Worm (Caenorhabditis elegans) whole organism, L3 larva: ENCODE results near the gene str-47.

Experiments
- ZK546.5 ChIP-seq: sonication (generic microtip); optimal IDR thresholded peaks from 2 replicates; lab custom pipeline; 2017; ENCODE audit warnings: missing biosample characterization, missing genetic modification characterization
- ama-1 ChIP-seq: fragments of 150-350 bp; optimal IDR thresholded peaks from 2 replicates; lab custom pipeline; 2018
- daf-12 ChIP-seq: fragments of 150-350 bp; optimal IDR thresholded peaks from 2 replicates; lab custom pipeline; 2014; ENCODE audit warnings: missing biosample characterization, missing genetic modification reagents, missing genetic modification characterization
- egl-27 ChIP-seq: sonication (generic microtip); optimal IDR thresholded peaks from 4 replicates; lab custom pipeline; 2017; ENCODE audit warnings: missing biosample characterization, missing genetic modification reagents, missing genetic modification characterization
- egl-5 ChIP-seq: fragments of 150-350 bp; optimal IDR thresholded peaks from 2 replicates; lab custom pipeline; 2017; ENCODE audit warnings: missing biosample characterization, missing genetic modification reagents, missing genetic modification characterization, inconsistent platforms
- nhr-23 ChIP-seq: fragments of 150-350 bp; optimal IDR thresholded peaks from 2 replicates; lab custom pipeline; 2014; ENCODE audit warnings: missing biosample characterization, missing genetic modification reagents, missing genetic modification characterization
- nhr-67 ChIP-seq: fragments of 150-350 bp; optimal IDR thresholded peaks from 2 replicates; lab custom pipeline; 2014; ENCODE audit warnings: missing biosample characterization, missing genetic modification characterization
- snpc-4 ChIP-seq: fragments of 150-350 bp; optimal IDR thresholded peaks from 2 replicates; lab custom pipeline; 2014; ENCODE audit warnings: missing biosample characterization, missing genetic modification characterization
- ztf-11 ChIP-seq: fragments of 150-350 bp; optimal IDR thresholded peaks from 2 replicates; lab custom pipeline; 2014; ENCODE audit warnings: missing biosample characterization, missing genetic modification characterization

DNA sequence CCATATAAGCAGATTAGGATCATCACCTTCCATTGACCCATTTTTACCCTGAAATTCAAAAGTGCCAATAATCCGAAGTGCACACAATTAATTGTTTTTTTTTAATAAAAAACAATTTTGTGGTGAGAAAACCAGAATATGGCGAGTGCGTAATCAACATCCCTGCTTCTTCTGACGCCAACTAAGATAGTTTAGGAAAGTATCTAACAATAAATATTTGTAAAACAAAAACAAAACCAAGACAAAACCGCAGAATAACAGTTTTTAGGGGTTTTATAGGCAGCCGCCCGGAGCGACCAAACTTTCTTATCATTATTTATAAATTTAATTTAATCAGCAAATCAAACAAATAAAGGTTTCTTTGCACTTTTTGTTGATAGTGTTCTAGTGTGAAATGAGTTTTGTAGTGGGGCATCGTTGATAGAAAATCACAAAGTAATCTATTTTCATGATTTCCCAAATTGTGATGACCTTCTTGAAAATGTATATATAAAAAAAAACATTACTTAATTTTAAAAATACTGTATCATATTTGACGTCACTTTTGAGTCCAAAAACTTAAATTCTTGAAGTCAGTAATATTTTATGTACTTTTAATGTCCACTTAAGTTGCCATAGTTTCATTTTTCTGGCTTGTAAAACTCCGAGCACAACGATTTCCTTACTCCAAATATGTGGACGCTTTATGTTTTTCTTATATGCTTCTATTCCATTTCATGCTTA, 35.7 kb upstream of the str-47 start, which contains the start of the genes folt-3 and clec-214:
- TF ChIP-seq nhr-67 (tag; lab: Kevin White, UChicago) (no peak), nhr-23 (tag; lab: Kevin White, UChicago) (no peak), egl-27 (tag; lab: Kevin White, UChicago) (no peak), ama-1 (lab: Kevin White, UChicago) (no peak), ztf-11 (tag; lab: Kevin White, UChicago) (no peak), snpc-4 (no peak), ZK546.5 (no peak), egl-5 (tag; lab: Kevin White, UChicago) (no peak), daf-12 (tag; lab: Kevin White, UChicago) (no peak)
